Worm (Caenorhabditis elegans) whole organism, mixed stage, embryonic: ENCODE data around the gene scl-9.

Source experiments
- elt-1 ChIP-seq: sonication (generic microtip); optimal IDR thresholded peaks from 2 replicates; lab custom pipeline; 2017; ENCODE audit warnings: missing genetic modification characterization, mild to moderate bottlenecking, missing compliant biosample characterization, antibody characterized with exemption, moderate library complexity, borderline replicate concordance; ENCODE audit not compliant: insufficient read depth
- mab-5 ChIP-seq: fragments of 150-350 bp; optimal IDR thresholded peaks from 2 replicates; lab custom pipeline; 2014; ENCODE audit warnings: missing biosample characterization, missing genetic modification characterization
- mep-1 ChIP-seq: fragments of 150-350 bp; optimal IDR thresholded peaks from 2 replicates; lab custom pipeline; 2017; ENCODE audit warnings: missing biosample characterization, missing genetic modification reagents, missing genetic modification characterization, inconsistent platforms
- pha-4 ChIP-seq: fragments of 150-350 bp; optimal IDR thresholded peaks from 2 replicates; lab custom pipeline; 2018; ENCODE audit warnings: missing biosample characterization, missing genetic modification reagents, missing genetic modification characterization

- TF ChIP-seq mab-5 (tag; lab: Kevin White, UChicago), result no peak
- no peak for TF ChIP-seq mep-1 (tag; lab: Kevin White, UChicago)
- no peak for TF ChIP-seq elt-1 (tag; lab: Kevin White, UChicago)
- no peak for TF ChIP-seq pha-4 (tag; lab: Kevin White, UChicago)
Measured at ce11 chrIV:13016820-13017219, 30.1 kb upstream of the scl-9 start.
